Worm (Caenorhabditis elegans): Measurements from ENCODE around the gene nhr-230.

Gene nhr-230

ce11 chrV:18894924-18895388 is 48.4 kb downstream of the nhr-230 start, which contains the start of gene emb-4 (continued):
- peak; percentile 37 for TF ChIP-seq dmd-6 (GFP tag; IDR thresholded peaks at IDR 0.05)
- no peak for TF ChIP-seq egl-27 (tag; optimal IDR thresholded peaks at IDR 0.05)
- no peak for TF ChIP-seq daf-12 (tag; optimal IDR thresholded peaks at IDR 0.05)
- TF ChIP-seq hlh-11 (tag; optimal IDR thresholded peaks at IDR 0.05) = peak; percentile 9
- TF ChIP-seq Y48G9A.11 (GFP tag; IDR thresholded peaks at IDR 0.05) = no peak
- TF ChIP-seq nhr-111 (GFP tag; optimal IDR thresholded peaks at IDR 0.05) = no peak
- TF ChIP-seq mep-1 (tag; optimal IDR thresholded peaks at IDR 0.05) = peak; percentile 43
- no peak for TF ChIP-seq nhr-25 (tag; optimal IDR thresholded peaks at IDR 0.05; ENCODE audit: borderline replicate concordance, insufficient read depth)
- peak in 1 of 2 experiments; percentile 44 for TF ChIP-seq unc-62 (GFP tag; optimal IDR thresholded peaks at IDR 0.05 in 1 of 2)
- no peak for TF ChIP-seq unc-62 (tag; optimal IDR thresholded peaks at IDR 0.05)
- no peak for TF ChIP-seq mxl-2 (GFP tag; conservative IDR thresholded peaks at IDR 0.05)
- 0 out of 2 replicates have a peak, but pooled peaks have one; percentile 34 for TF ChIP-seq T26A8.4 (GFP tag; IDR thresholded peaks at IDR 0.05)
- TF ChIP-seq aly-2 (tag; optimal IDR thresholded peaks at IDR 0.05) = no peak
- no peak for TF ChIP-seq ceh-62 (tag; optimal IDR thresholded peaks at IDR 0.05)
- TF ChIP-seq ceh-82 (tag; optimal IDR thresholded peaks at IDR 0.05) = no peak
- TF ChIP-seq gei-8 (GFP tag; optimal IDR thresholded peaks at IDR 0.05) = no peak
- TF ChIP-seq hmg-1.1 (GFP tag; IDR thresholded peaks at IDR 0.05) = no peak
- no peak for TF ChIP-seq nhr-11 (tag; optimal IDR thresholded peaks at IDR 0.05)

ce11 chrV:18900437-18900836 is 53.9 kb downstream of the nhr-230 start, which contains the start of gene nhr-243:
Gene nhr-243 (minus strand): TSS chrV:18900537.
- no peak for TF ChIP-seq nhr-76 (tag; optimal IDR thresholded peaks at IDR 0.05)
- no peak for TF ChIP-seq sdz-12 (GFP tag; optimal IDR thresholded peaks at IDR 0.05)
- TF ChIP-seq aha-1 (tag) = no peak
- no peak for TF ChIP-seq hlh-11 (tag; optimal IDR thresholded peaks at IDR 0.05)
- TF ChIP-seq zip-2 (tag; optimal IDR thresholded peaks at IDR 0.05) = no peak
- no peak for TF ChIP-seq T20F7.1 (GFP tag; optimal IDR thresholded peaks at IDR 0.05)
- TF ChIP-seq saeg-2 (GFP tag; IDR thresholded peaks at IDR 0.05) = no peak
- no peak for TF ChIP-seq nhr-42 (GFP tag; IDR thresholded peaks at IDR 0.05)
- TF ChIP-seq R02D3.7 (tag; optimal IDR thresholded peaks at IDR 0.05) = no peak
- no peak for TF ChIP-seq aly-2 (tag; optimal IDR thresholded peaks at IDR 0.05)

DNA sequence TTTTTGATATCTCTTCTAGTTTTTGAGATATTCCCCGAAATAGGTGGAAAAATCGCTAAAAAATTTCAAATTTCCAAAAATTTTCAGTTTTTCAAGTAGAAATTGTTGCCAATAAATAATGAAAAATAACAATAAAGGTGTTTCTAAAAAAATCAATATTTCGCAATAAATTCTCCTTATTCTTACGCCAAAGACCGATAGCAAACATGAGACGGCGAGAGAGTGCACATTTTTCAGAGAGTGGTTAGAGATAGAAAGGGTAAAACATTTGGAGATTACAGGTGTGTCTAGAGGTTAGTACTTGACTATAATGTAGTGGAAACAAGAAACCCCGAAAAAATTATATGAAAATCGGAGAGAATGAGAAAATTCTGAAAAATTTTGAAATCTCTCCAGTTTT is 55.0 kb downstream of the nhr-230 start:
- no peak for TF ChIP-seq madf-5 (GFP tag; IDR thresholded peaks at IDR 0.05)
- TF ChIP-seq egl-43 (GFP tag; IDR thresholded peaks at IDR 0.05) = no peak
- TF ChIP-seq pha-4 (GFP tag; IDR thresholded peaks at IDR 0.05) = no peak
- no peak for TF ChIP-seq pha-4 (tag; optimal IDR thresholded peaks at IDR 0.05)
- TF ChIP-seq aly-2 (tag; optimal IDR thresholded peaks at IDR 0.05) = no peak
- TF ChIP-seq lin-29 (GFP tag; IDR thresholded peaks at IDR 0.05) = no peak
- TF ChIP-seq arid-1 (GFP tag; conservative IDR thresholded peaks at IDR 0.05) = no peak
- no peak for TF ChIP-seq daf-8 (GFP tag; IDR thresholded peaks at IDR 0.05)
- no peak for TF ChIP-seq lin-38 (GFP tag; IDR thresholded peaks at IDR 0.05)
- no peak for TF ChIP-seq ZK546.5 (tag; optimal IDR thresholded peaks at IDR 0.05)
- TF ChIP-seq nhr-76 (tag; optimal IDR thresholded peaks at IDR 0.05) = no peak
- TF ChIP-seq mdl-1 (tag; optimal IDR thresholded peaks at IDR 0.05) = no peak
- no peak for TF ChIP-seq ama-1 (optimal IDR thresholded peaks at IDR 0.05)
- peak; percentile 39 for TF ChIP-seq hlh-30 (tag; optimal IDR thresholded peaks at IDR 0.05; ENCODE audit: insufficient read depth)
- no peak for TF ChIP-seq nhr-42 (GFP tag; IDR thresholded peaks at IDR 0.05)
- no peak for TF ChIP-seq mxl-2 (GFP tag; conservative IDR thresholded peaks at IDR 0.05)
- TF ChIP-seq lsy-2 (tag; optimal IDR thresholded peaks at IDR 0.05) = peak in 1 of 2 experiments; percentile 28
- TF ChIP-seq gei-8 (GFP tag; optimal IDR thresholded peaks at IDR 0.05) = no peak
- no peak for TF ChIP-seq nhr-237 (tag; optimal IDR thresholded peaks at IDR 0.05)
- no peak for TF ChIP-seq ztf-7 (tag; optimal IDR thresholded peaks at IDR 0.05)
- no peak for TF ChIP-seq zfp-2 (tag; optimal IDR thresholded peaks at IDR 0.05)
- no peak for TF ChIP-seq saeg-2 (GFP tag; IDR thresholded peaks at IDR 0.05)
- TF ChIP-seq spr-1 (tag; optimal IDR thresholded peaks at IDR 0.05) = no peak
- no peak for TF ChIP-seq nhr-102 (tag; optimal IDR thresholded peaks at IDR 0.05)
- no peak for TF ChIP-seq nhr-10 (tag; optimal IDR thresholded peaks at IDR 0.05)
- no peak for TF ChIP-seq F37D6.2 (tag; optimal IDR thresholded peaks at IDR 0.05)
- no peak for TF ChIP-seq ceh-62 (tag; optimal IDR thresholded peaks at IDR 0.05)
- no peak for TF ChIP-seq zag-1 (tag; optimal IDR thresholded peaks at IDR 0.05)
- TF ChIP-seq spr-3 (GFP tag; optimal IDR thresholded peaks at IDR 0.05) = no peak
- no peak for TF ChIP-seq F26F4.8 (GFP tag; conservative IDR thresholded peaks at IDR 0.05)

All from whole organism, L4 larva.